Fruit fly (Drosophila melanogaster) whole organism, embryonic: ENCODE measurements around the gene Hip1.

Experiments
- Abd-B ChIP-seq: fragments of 200-800 bp; sonication (Bioruptor generic); optimal IDR thresholded peaks from 2 replicates; lab custom pipeline; 2018; ENCODE audit warnings: missing biosample characterization, mild to moderate bottlenecking, missing genetic modification characterization, moderate library complexity
- B-H1 ChIP-seq: fragments of 200-800 bp; sonication (Bioruptor generic); IDR thresholded peaks from 3 replicates; pipeline ENCODE4 v1.3.6; 2022; ENCODE audit warnings: missing biosample characterization, missing genetic modification characterization
- Blimp-1 ChIP-seq: fragments of 200-800 bp; sonication (Bioruptor generic); optimal IDR thresholded peaks from 3 replicates; lab custom pipeline; 2018; ENCODE audit warnings: missing biosample characterization, missing genetic modification characterization, mild to moderate bottlenecking, moderate library complexity, missing genetic modification reagents
- CG10147 ChIP-seq: fragments of 200-800 bp; sonication (Bioruptor generic); optimal IDR thresholded peaks from 2 replicates; lab custom pipeline; 2019; ENCODE audit warnings: missing biosample characterization, mild to moderate bottlenecking, missing genetic modification characterization, moderate library complexity
- CG10366 ChIP-seq: fragments of 200-800 bp; sonication (Bioruptor generic); IDR thresholded peaks from 2 replicates; pipeline ENCODE4 v1.3.6; 2022; ENCODE audit warnings: missing biosample characterization, missing genetic modification characterization
- CG12236 ChIP-seq: fragments of 200-800 bp; sonication (Bioruptor generic); optimal IDR thresholded peaks from 2 replicates; lab custom pipeline; 2016; ENCODE audit warnings: missing biosample characterization, missing genetic modification characterization
- CG13287 ChIP-seq: fragments of 200-800 bp; sonication (Bioruptor generic); IDR thresholded peaks from 2 replicates; pipeline ENCODE4 v1.3.6; 2022; ENCODE audit warnings: missing biosample characterization, missing genetic modification characterization; ENCODE audit not compliant: partially characterized antibody
- CG14050 ChIP-seq: fragments of 200-800 bp; sonication (Bioruptor generic); IDR thresholded peaks from 3 replicates; pipeline ENCODE4 v1.3.6; 2022; ENCODE audit warnings: missing biosample characterization, missing genetic modification characterization
- CG15514 ChIP-seq: fragments of 200-800 bp; sonication (Bioruptor generic); optimal IDR thresholded peaks from 3 replicates; lab custom pipeline; 2017; ENCODE audit warnings: missing biosample characterization, missing genetic modification characterization, mild to moderate bottlenecking, moderate library complexity, missing genetic modification reagents
- CG18262 ChIP-seq: fragments of 200-800 bp; optimal IDR thresholded peaks from 3 replicates; lab custom pipeline; 2019; ENCODE audit warnings: missing biosample characterization, mild to moderate bottlenecking, missing genetic modification characterization, moderate library complexity
- CG3281 ChIP-seq: fragments of 200-800 bp; sonication (Bioruptor generic); optimal IDR thresholded peaks from 3 replicates; lab custom pipeline; 2017; ENCODE audit warnings: missing biosample characterization, mild to moderate bottlenecking, missing genetic modification characterization
- CG34422 ChIP-seq: fragments of 200-800 bp; sonication (Bioruptor generic); IDR thresholded peaks from 3 replicates; pipeline ENCODE4 v1.3.6; 2022; ENCODE audit warnings: missing biosample characterization, missing genetic modification characterization
- CG43689 ChIP-seq: fragments of 200-800 bp; sonication (Bioruptor generic); IDR thresholded peaks from 2 replicates; pipeline ENCODE4 v1.3.6; 2022; ENCODE audit warnings: missing biosample characterization, missing genetic modification characterization
- CG5953 ChIP-seq: fragments of 200-800 bp; sonication (Bioruptor generic); IDR thresholded peaks from 2 replicates; pipeline ENCODE4 v1.3.6; 2022; ENCODE audit warnings: missing biosample characterization, missing genetic modification characterization
- CG6765 ChIP-seq: fragments of 200-800 bp; sonication (Bioruptor generic); optimal IDR thresholded peaks from 3 replicates; lab custom pipeline; 2017; ENCODE audit warnings: missing biosample characterization, mild to moderate bottlenecking, missing genetic modification characterization
- CG6813 ChIP-seq: fragments of 200-800 bp; sonication (Bioruptor generic); optimal IDR thresholded peaks from 2 replicates; lab custom pipeline; 2017; ENCODE audit warnings: missing biosample characterization, missing genetic modification characterization, mild to moderate bottlenecking, moderate library complexity, missing genetic modification reagents
- CG9437 ChIP-seq: fragments of 200-800 bp; sonication (Bioruptor generic); optimal IDR thresholded peaks from 2 replicates; lab custom pipeline; 2018; ENCODE audit warnings: missing biosample characterization, mild to moderate bottlenecking, missing genetic modification characterization
- CTCF ChIP-seq: fragments of 200-800 bp; sonication (Bioruptor generic); optimal IDR thresholded peaks from 2 replicates; lab custom pipeline; 2017; ENCODE audit warnings: missing biosample characterization, mild to moderate bottlenecking, missing genetic modification characterization, moderate library complexity
- Doc2 ChIP-seq: fragments of 200-800 bp; sonication (Bioruptor generic); IDR thresholded peaks from 2 replicates; pipeline ENCODE4 v1.3.6; 2022; ENCODE audit warnings: missing biosample characterization, missing genetic modification characterization
- Dp ChIP-seq: fragments of 200-800 bp; sonication (Bioruptor generic); optimal IDR thresholded peaks from 2 replicates; lab custom pipeline; 2018; ENCODE audit warnings: missing biosample characterization, mild to moderate bottlenecking, missing genetic modification characterization, moderate library complexity
- Eip74EF ChIP-seq, 2 experiments: fragments of 200-800 bp in 1 of 2; fragments of >200 bp in 1 of 2; sonication (Bioruptor generic) in 1 of 2; optimal IDR thresholded peaks; 2 replicates each; lab custom pipeline; 2017 to 2019; ENCODE audit warnings: missing biosample characterization in 2 of 2, missing genetic modification characterization in 2 of 2, mild to moderate bottlenecking in 1 of 2, moderate library complexity in 1 of 2
- HLH54F ChIP-seq: fragments of 200-800 bp; sonication (Bioruptor generic); optimal IDR thresholded peaks from 3 replicates; lab custom pipeline; 2016; ENCODE audit warnings: missing biosample characterization, missing genetic modification characterization
- MBD-R2 ChIP-seq: fragments of 200-800 bp; sonication (Bioruptor generic); IDR thresholded peaks from 2 replicates; pipeline ENCODE4 v1.3.6; 2022; ENCODE audit warnings: missing biosample characterization, missing genetic modification characterization
- NC2α ChIP-seq: fragments of 200-800 bp; sonication (Bioruptor generic); optimal IDR thresholded peaks from 2 replicates; lab custom pipeline; 2016; ENCODE audit warnings: missing biosample characterization, missing genetic modification characterization
- Oaz ChIP-seq: fragments of 200-800 bp; sonication (Bioruptor generic); IDR thresholded peaks from 2 replicates; pipeline ENCODE4 v1.3.6; 2022; ENCODE audit warnings: missing biosample characterization, missing genetic modification characterization
- Ravus ChIP-seq: fragments of 200-800 bp; sonication (Bioruptor generic); IDR thresholded peaks from 2 replicates; pipeline ENCODE4 v1.3.6; 2022; ENCODE audit warnings: missing biosample characterization, missing genetic modification characterization
- Ssrp ChIP-seq: fragments of 200-800 bp; sonication (Bioruptor generic); optimal IDR thresholded peaks from 2 replicates; lab custom pipeline; 2018; ENCODE audit warnings: missing biosample characterization, mild to moderate bottlenecking, missing genetic modification characterization, moderate library complexity
- ci ChIP-seq: fragments of 200-800 bp; sonication (Bioruptor generic); IDR thresholded peaks from 3 replicates; pipeline ENCODE4 v1.3.6; 2022; ENCODE audit warnings: missing biosample characterization, missing genetic modification characterization
- esg ChIP-seq: fragments of 200-800 bp; sonication (Bioruptor generic); conservative IDR thresholded peaks from 2 replicates; pipeline ENCODE4 v1.3.6; 2022; ENCODE audit warnings: missing biosample characterization, missing genetic modification characterization
- exex ChIP-seq: fragments of 200-800 bp; sonication (Bioruptor generic); optimal IDR thresholded peaks from 4 replicates; lab custom pipeline; 2018; ENCODE audit warnings: missing biosample characterization, mild to moderate bottlenecking, missing genetic modification characterization, moderate library complexity
- fd96Cb ChIP-seq: fragments of 200-800 bp; sonication (Bioruptor generic); optimal IDR thresholded peaks from 2 replicates; lab custom pipeline; 2018; ENCODE audit warnings: missing biosample characterization, mild to moderate bottlenecking, missing genetic modification characterization, moderate library complexity
- gcm2 ChIP-seq: fragments of 200-800 bp; sonication (Bioruptor generic); optimal IDR thresholded peaks from 2 replicates; lab custom pipeline; 2016; ENCODE audit warnings: missing biosample characterization, missing genetic modification characterization
- jigr1 ChIP-seq: fragments of 200-800 bp; sonication (Bioruptor generic); IDR thresholded peaks from 3 replicates; pipeline ENCODE4 v1.3.6; 2022; ENCODE audit warnings: missing biosample characterization, missing genetic modification characterization
- kni ChIP-seq: fragments of 200-800 bp; sonication (Bioruptor generic); optimal IDR thresholded peaks from 3 replicates; lab custom pipeline; 2017; ENCODE audit warnings: mild to moderate bottlenecking, missing biosample characterization, missing genetic modification reagents, missing genetic modification characterization
- lab ChIP-seq: fragments of 200-800 bp; sonication (Bioruptor generic); optimal IDR thresholded peaks from 3 replicates; lab custom pipeline; 2017; ENCODE audit warnings: missing biosample characterization, missing genetic modification characterization, mild to moderate bottlenecking, moderate library complexity, missing genetic modification reagents
- odd ChIP-seq: fragments of 200-800 bp; sonication (Bioruptor generic); optimal IDR thresholded peaks from 2 replicates; lab custom pipeline; 2017; ENCODE audit warnings: missing biosample characterization, mild to moderate bottlenecking, missing genetic modification characterization
- pho ChIP-seq: fragments of 200-800 bp; sonication (Bioruptor generic); optimal IDR thresholded peaks from 2 replicates; lab custom pipeline; 2016; ENCODE audit warnings: missing biosample characterization, missing genetic modification characterization
- phol ChIP-seq: fragments of 200-800 bp; sonication (Bioruptor generic); optimal IDR thresholded peaks from 3 replicates; lab custom pipeline; 2018; ENCODE audit warnings: missing biosample characterization, mild to moderate bottlenecking, missing genetic modification characterization, moderate library complexity
- rib ChIP-seq: fragments of 200-800 bp; sonication (Bioruptor generic); IDR thresholded peaks from 2 replicates; pipeline ENCODE4 v1.3.6; 2022; ENCODE audit warnings: missing biosample characterization, missing genetic modification characterization
- sens ChIP-seq: fragments of 200-800 bp; sonication (Bioruptor generic); peaks from one replicate; lab custom pipeline; 2016; ENCODE audit warnings: missing biosample characterization, missing genetic modification characterization
- shn ChIP-seq: fragments of 200-800 bp; sonication (Bioruptor generic); optimal IDR thresholded peaks from 3 replicates; lab custom pipeline; 2016; ENCODE audit warnings: missing biosample characterization, missing genetic modification characterization
- sisA ChIP-seq: fragments of 200-800 bp; sonication (Bioruptor generic); IDR thresholded peaks from 2 replicates; pipeline ENCODE4 v1.3.6; 2022; ENCODE audit warnings: missing biosample characterization, missing genetic modification characterization
- slbo ChIP-seq: fragments of 200-800 bp; sonication (Bioruptor generic); IDR thresholded peaks from 2 replicates; pipeline ENCODE4 v1.3.6; 2022; ENCODE audit warnings: missing biosample characterization, missing genetic modification characterization
- ssp ChIP-seq: fragments of 200-800 bp; sonication (Bioruptor generic); IDR thresholded peaks from 2 replicates; pipeline ENCODE4 v1.3.6; 2022; ENCODE audit warnings: missing biosample characterization, missing genetic modification characterization
- stc ChIP-seq: fragments of 200-800 bp; sonication (Bioruptor generic); IDR thresholded peaks from 2 replicates; pipeline ENCODE4 v1.3.6; 2022; ENCODE audit warnings: missing biosample characterization, missing genetic modification characterization
- tgo ChIP-seq: fragments of 200-800 bp; sonication (Bioruptor generic); IDR thresholded peaks from 3 replicates; pipeline ENCODE4 v1.3.6; 2022; ENCODE audit warnings: missing biosample characterization, missing genetic modification characterization
- vnd ChIP-seq: fragments of 200-800 bp; sonication (Bioruptor generic); IDR thresholded peaks from 3 replicates; pipeline ENCODE4 v1.3.6; 2022; ENCODE audit warnings: missing biosample characterization, missing genetic modification characterization; ENCODE audit not compliant: partially characterized antibody
- wdn ChIP-seq: fragments of 200-800 bp; sonication (Bioruptor generic); IDR thresholded peaks from 2 replicates; pipeline ENCODE4 v1.3.6; 2022; ENCODE audit warnings: missing biosample characterization, missing genetic modification characterization
- zfh2 ChIP-seq: fragments of 200-800 bp; sonication (Bioruptor generic); optimal IDR thresholded peaks from 2 replicates; lab custom pipeline; 2016; ENCODE audit warnings: missing biosample characterization, missing genetic modification characterization

Hip1 gene

dm6 chr3L:12803159-12804034 lies 30.0 kb upstream of the Hip1 start (continued):
- TF ChIP-seq Ravus (no peak), CG5953 (no peak), Oaz (0 out of 2 replicates have a peak, but pooled peaks have one; percentile 30), stc (GFP tag; lab: Robert Waterston, UW) (0 out of 2 replicates have a peak, but pooled peaks have one; percentile 21), pho (GFP tag; lab: Kevin White, UChicago) (peak; percentile 57), CG6813 (peak; percentile 10), zfh2 (GFP tag; lab: Kevin White, UChicago) (peak; percentile 70), CG15514 (GFP tag; lab: Kevin White, UChicago) (peak; percentile 40), shn (GFP tag; lab: Kevin White, UChicago) (peak; percentile 28), Dp (no peak), vnd (GFP tag; lab: Robert Waterston, UW) (no peak), fd96Cb (tag; lab: Kevin White, UChicago) (peak; percentile 8), ssp (GFP tag; lab: Robert Waterston, UW) (no peak), NC2α (GFP tag; lab: Kevin White, UChicago) (no peak), MBD-R2 (GFP tag; lab: Robert Waterston, UW) (peak; percentile 39), Abd-B (GFP tag; lab: Kevin White, UChicago) (no peak), CG12236 (GFP tag; lab: Kevin White, UChicago) (no peak), Ssrp (tag; lab: Kevin White, UChicago) (no peak), HLH54F (GFP tag; lab: Kevin White, UChicago) (peak; percentile 54), CG43689 (GFP tag; lab: Robert Waterston, UW) (no peak), esg (peak; percentile 18; the same call in 1 of the 2 replicates), jigr1 (GFP tag; lab: Robert Waterston, UW) (no peak), CG9437 (GFP tag; lab: Kevin White, UChicago) (peak; percentile 51), sisA (GFP tag; lab: Robert Waterston, UW) (peak; percentile 17; the same call in 1 of the 2 replicates), CG34422 (GFP tag; lab: Robert Waterston, UW) (peak; percentile 46; the same call in 1 of the 3 replicates), CG13287 (no peak), sens (GFP tag; lab: Kevin White, UChicago) (peak; percentile 84), exex (tag; lab: Kevin White, UChicago) (peak; percentile 9), slbo (peak; percentile 65), Blimp-1 (peak; percentile 2), CG14050 (peak; percentile 12; the same call in 1 of the 3 replicates), lab (GFP tag; lab: Kevin White, UChicago) (peak; percentile 56), CG10147 (peak; percentile 63), odd (peak; percentile 23), CG3281 (peak; percentile 80), B-H1 (peak; percentile 28; the same call in 1 of the 3 replicates), CG6765 (peak; percentile 73), tgo (0 out of 3 replicates have a peak, but pooled peaks have one; percentile 17), wdn (GFP tag; lab: Robert Waterston, UW) (0 out of 2 replicates have a peak, but pooled peaks have one; percentile 16), gcm2 (GFP tag; lab: Kevin White, UChicago) (no peak), phol (tag; lab: Kevin White, UChicago) (peak; percentile 47), CTCF (GFP tag; lab: Kevin White, UChicago) (no peak), ci (GFP tag; lab: Robert Waterston, UW) (no peak), rib (GFP tag; lab: Robert Waterston, UW) (peak; percentile 83), kni (GFP tag; lab: Kevin White, UChicago) (no peak), CG18262 (tag; lab: Kevin White, UChicago) (peak; percentile 29), Eip74EF (GFP tag; optimal IDR thresholded peaks at IDR 0.05; lab: Kevin White, UChicago) (no peak), CG10366 (no peak), Doc2 (GFP tag; lab: Robert Waterston, UW) (no peak)
